Worm (Caenorhabditis elegans): ENCODE data around the gene ZK686.6.

DNA sequence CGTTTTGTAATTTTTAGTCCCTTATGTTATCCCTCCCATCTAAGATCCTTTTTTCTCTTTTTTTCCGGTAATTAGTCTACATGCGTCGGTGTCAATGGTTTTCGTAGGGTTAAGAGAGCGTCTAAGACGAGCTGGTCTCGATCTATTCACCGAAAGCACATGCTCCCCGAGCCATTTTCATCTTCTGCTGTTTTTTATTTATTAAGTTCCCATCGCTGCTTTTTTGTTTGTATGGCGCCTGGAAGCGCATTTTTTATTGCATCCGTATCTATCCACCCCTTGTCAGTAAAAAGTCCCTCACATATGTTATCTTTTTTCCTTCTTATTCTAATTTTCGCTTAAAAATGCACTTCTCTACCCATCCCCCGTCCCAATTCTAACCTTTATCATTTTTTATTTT is 36.0 kb downstream of the ZK686.6 start:
- TF ChIP-seq fos-1 (tag; optimal IDR thresholded peaks at IDR 0.05) (no peak), ztf-4 (tag; optimal IDR thresholded peaks at IDR 0.05) (no peak), snpc-4 (tag; optimal IDR thresholded peaks at IDR 0.05) (no peak), nhr-12 (tag; optimal IDR thresholded peaks at IDR 0.05) (no peak), mdl-1 (tag; optimal IDR thresholded peaks at IDR 0.05) (no peak), aly-2 (tag; optimal IDR thresholded peaks at IDR 0.05) (no peak), nhr-77 (tag; optimal IDR thresholded peaks at IDR 0.05) (no peak), unc-62 (GFP tag; optimal IDR thresholded peaks at IDR 0.05) (no peak), ztf-11 (tag; optimal IDR thresholded peaks at IDR 0.05) (no peak), pha-4 (tag; optimal IDR thresholded peaks at IDR 0.05) (no peak), elt-3 (tag; optimal IDR thresholded peaks at IDR 0.05) (no peak), egl-27 (tag; optimal IDR thresholded peaks at IDR 0.05) (no peak), unc-39 (tag; optimal IDR thresholded peaks at IDR 0.05) (no peak), ceh-82 (tag; optimal IDR thresholded peaks at IDR 0.05) (no peak)

Measured in whole organism, L3 larva.